Worm (Caenorhabditis elegans): ENCODE results near the gene ugt-42.

The ugt-42 gene

DNA sequence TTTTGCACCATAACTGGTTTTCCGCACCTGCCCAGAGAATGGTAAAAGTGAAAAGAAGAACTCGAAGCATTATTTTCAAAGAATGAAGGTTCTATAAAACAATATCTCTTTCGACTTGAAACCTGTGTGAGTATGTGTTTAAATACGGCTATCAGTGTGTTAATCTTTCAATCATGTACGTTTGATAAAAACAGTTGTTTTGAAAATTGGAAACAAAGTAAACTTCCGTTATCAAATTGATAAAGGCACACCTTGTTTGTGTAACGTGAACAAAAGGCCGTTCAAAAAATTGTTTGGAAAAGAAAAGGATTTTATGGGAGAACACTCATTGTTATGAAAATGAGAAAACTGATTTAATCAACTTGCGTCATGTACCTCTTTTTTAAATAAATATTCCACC, 20.7 kb upstream of the ugt-42 start, which contains the start of gene F48G7.7:
TSS of gene F48G7.7 (minus strand) at position 101 of the 400 bp plus-strand sequence.
- no peak for TF ChIP-seq elt-3 (tag; optimal IDR thresholded peaks at IDR 0.05)
- TF ChIP-seq egl-13 (tag; optimal IDR thresholded peaks at IDR 0.05) = no peak
- TF ChIP-seq tlp-1 (tag; optimal IDR thresholded peaks at IDR 0.05) = no peak
- no peak for TF ChIP-seq zag-1 (tag; optimal IDR thresholded peaks at IDR 0.05)
- no peak for TF ChIP-seq nhr-20 (tag; optimal IDR thresholded peaks at IDR 0.05)
- no peak for TF ChIP-seq unc-62 (GFP tag; optimal IDR thresholded peaks at IDR 0.05)
- TF ChIP-seq fos-1 (tag; optimal IDR thresholded peaks at IDR 0.05) = no peak
- TF ChIP-seq blmp-1 (tag; optimal IDR thresholded peaks at IDR 0.05) = no peak
- TF ChIP-seq ets-5 (GFP tag; IDR thresholded peaks at IDR 0.05) = no peak
- no peak for TF ChIP-seq mab-9 (GFP tag; IDR thresholded peaks at IDR 0.05)
- TF ChIP-seq unc-130 (tag; optimal IDR thresholded peaks at IDR 0.05) = no peak
- TF ChIP-seq grh-1 (GFP tag; IDR thresholded peaks at IDR 0.05) = no peak

ce11 chrV:627585-627984, 19.4 kb upstream of the ugt-42 start, which contains the start of gene F48G7.8:
F48G7.8 (minus strand) TSS chrV:627685.
- TF ChIP-seq sup-37 (GFP tag; optimal IDR thresholded peaks at IDR 0.05) = no peak
- TF ChIP-seq C16A3.4 (tag; optimal IDR thresholded peaks at IDR 0.05) = no peak
- TF ChIP-seq aha-1 (tag; optimal IDR thresholded peaks at IDR 0.05) = no peak
- TF ChIP-seq ceh-8 (GFP tag; optimal IDR thresholded peaks at IDR 0.05) = no peak
- TF ChIP-seq ceh-63 (GFP tag; optimal IDR thresholded peaks at IDR 0.05) = no peak

- no peak for TF ChIP-seq unc-30 (tag; optimal IDR thresholded peaks at IDR 0.05)
- no peak for TF ChIP-seq dsc-1 (tag; optimal IDR thresholded peaks at IDR 0.05)
These were observed 18.5 kb upstream of the ugt-42 start, which contains the start of gene F48G7.9 for ce11 chrV:628527-628926. F48G7.9 (minus strand) TSS chrV:628627.

- peak; percentile 29 for TF ChIP-seq nhr-20 (tag; optimal IDR thresholded peaks at IDR 0.05)
- no peak for TF ChIP-seq egl-27 (tag; optimal IDR thresholded peaks at IDR 0.05)
- peak; percentile 30 for TF ChIP-seq snu-23 (GFP tag; optimal IDR thresholded peaks at IDR 0.05)
- TF ChIP-seq nhr-71 (tag; optimal IDR thresholded peaks at IDR 0.05) = no peak
- no peak for TF ChIP-seq sptf-1 (tag; optimal IDR thresholded peaks at IDR 0.05)
- no peak for TF ChIP-seq ceh-90 (tag; optimal IDR thresholded peaks at IDR 0.05)
- peak in 1 of 2 experiments; percentile 32 for TF ChIP-seq lin-35 (GFP tag; optimal IDR thresholded peaks at IDR 0.05)
- no peak for TF ChIP-seq nhr-84 (tag; optimal IDR thresholded peaks at IDR 0.05)
- TF ChIP-seq lin-14 (GFP tag; optimal IDR thresholded peaks at IDR 0.05) = no peak
- TF ChIP-seq nhr-12 (tag; optimal IDR thresholded peaks at IDR 0.05) = no peak
- TF ChIP-seq ama-1 (optimal IDR thresholded peaks at IDR 0.05) = no peak
- TF ChIP-seq mab-9 (GFP tag; IDR thresholded peaks at IDR 0.05) = no peak
- TF ChIP-seq hpl-2 (GFP tag; optimal IDR thresholded peaks at IDR 0.05) = no peak
- TF ChIP-seq nhr-47 (tag; optimal IDR thresholded peaks at IDR 0.05) = no peak
- no peak for TF ChIP-seq mef-2 (tag; optimal IDR thresholded peaks at IDR 0.05)
- no peak for TF ChIP-seq vab-15 (tag; optimal IDR thresholded peaks at IDR 0.05)
- no peak for TF ChIP-seq ztf-4 (tag; optimal IDR thresholded peaks at IDR 0.05)
- no peak for TF ChIP-seq ceh-63 (GFP tag; optimal IDR thresholded peaks at IDR 0.05)
- TF ChIP-seq tlp-1 (tag; optimal IDR thresholded peaks at IDR 0.05) = no peak
- no peak for TF ChIP-seq unc-98 (GFP tag; IDR thresholded peaks at IDR 0.05)
- TF ChIP-seq efl-1 (optimal IDR thresholded peaks at IDR 0.05) = peak; percentile 11 to 22
- TF ChIP-seq efl-1 (GFP tag; optimal IDR thresholded peaks at IDR 0.05 in 1 of 2) = peak in 1 of 2 experiments; percentile 62
- TF ChIP-seq zag-1 (tag; optimal IDR thresholded peaks at IDR 0.05) = no peak
- TF ChIP-seq swsn-7 (tag; optimal IDR thresholded peaks at IDR 0.05) = no peak
These were observed 15.2 kb upstream of the ugt-42 start for ce11 chrV:631832-632231.

DNA sequence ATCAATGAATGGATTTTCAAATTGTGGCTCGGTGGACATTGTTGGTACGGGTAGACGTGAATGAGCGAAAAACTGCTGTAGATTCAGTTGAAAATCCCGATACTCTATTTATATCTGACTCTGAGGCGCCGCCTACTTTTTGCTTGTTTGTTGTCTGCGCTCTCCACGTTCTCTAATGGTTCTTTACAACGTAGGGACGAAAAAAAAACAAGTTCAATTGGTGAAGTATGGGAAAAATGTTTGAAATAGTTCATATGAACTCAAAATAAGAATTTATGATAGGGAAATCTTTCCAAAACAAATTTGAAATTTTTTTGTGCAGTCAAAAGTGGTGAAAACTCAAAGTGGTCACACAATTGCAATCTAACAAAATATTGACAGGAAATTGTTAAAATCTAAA, 12.1 kb upstream of the ugt-42 start, which contains the start of gene F48G7.10:
TSS of gene F48G7.10 (minus strand) at position 101 of the 400 bp plus-strand sequence.
- TF ChIP-seq ets-5 (GFP tag; IDR thresholded peaks at IDR 0.05) (no peak), nhr-47 (tag; optimal IDR thresholded peaks at IDR 0.05) (no peak), skn-1 (tag; optimal IDR thresholded peaks at IDR 0.05) (no peak), ama-1 (optimal IDR thresholded peaks at IDR 0.05) (no peak), C16A3.4 (tag; optimal IDR thresholded peaks at IDR 0.05) (no peak), nhr-85 (tag) (peak; percentile 58)

All from whole organism, L1 larva.